Worm (Caenorhabditis elegans): ENCODE data around the gene C10A4.2.

ce11 chrX:7445734-7446133 is 35.7 kb downstream of the C10A4.2 start:
- TF ChIP-seq flt-1 (GFP tag; IDR thresholded peaks at IDR 0.05) (no peak), ztf-23 (GFP tag; IDR thresholded peaks at IDR 0.05) (no peak), tab-1 (GFP tag; IDR thresholded peaks at IDR 0.05) (no peak), T22C8.4 (GFP tag; IDR thresholded peaks at IDR 0.05) (no peak), cog-1 (tag; optimal IDR thresholded peaks at IDR 0.05) (no peak), ztf-29 (GFP tag; IDR thresholded peaks at IDR 0.05) (no peak)
